Worm (Caenorhabditis elegans) whole organism, young adult: Measurements from ENCODE around the gene C37C3.2.

Source experiments
- F22D6.2 ChIP-seq: sonication (generic microtip); optimal IDR thresholded peaks from 2 replicates; lab custom pipeline; 2016; ENCODE audit warnings: mild to moderate bottlenecking, missing genetic modification characterization, missing compliant biosample characterization
- F23B12.7 ChIP-seq: sonication (generic microtip); optimal IDR thresholded peaks from 2 replicates; lab custom pipeline; 2017; ENCODE audit warnings: missing genetic modification characterization, mild to moderate bottlenecking, missing compliant biosample characterization, antibody characterized with exemption, moderate library complexity; ENCODE audit not compliant: insufficient read depth
- F49E8.2 ChIP-seq: sonication (generic microtip); optimal IDR thresholded peaks from 3 replicates; lab custom pipeline; 2017; ENCODE audit warnings: missing genetic modification characterization, mild to moderate bottlenecking, missing compliant biosample characterization, antibody characterized with exemption, moderate library complexity; ENCODE audit not compliant: insufficient read depth
- F52B5.7 ChIP-seq: sonication (generic microtip); optimal IDR thresholded peaks from 2 replicates; lab custom pipeline; 2016; ENCODE audit warnings: mild to moderate bottlenecking, missing genetic modification characterization, missing compliant biosample characterization
- F57A8.1 ChIP-seq: fragments of 200-800 bp; sonication (Bioruptor generic); optimal IDR thresholded peaks from 2 replicates; lab custom pipeline; 2018; ENCODE audit warnings: mild to moderate bottlenecking, missing genetic modification characterization, moderate library complexity, missing compliant biosample characterization
- T07F8.4 ChIP-seq: sonication (generic microtip); optimal IDR thresholded peaks from 2 replicates; lab custom pipeline; 2016; ENCODE audit warnings: mild to moderate bottlenecking, missing genetic modification characterization, moderate library complexity, missing compliant biosample characterization
- ama-1 ChIP-seq, 3 experiments: fragments of 150-350 bp in 1 of 3; sonication (generic microtip) in 2 of 3; optimal IDR thresholded peaks; 2 replicates each; lab custom pipeline; 2014 to 2018; ENCODE audit warnings: missing biosample characterization in 2 of 3, missing genetic modification characterization in 2 of 3, missing genetic modification reagents in 2 of 3
- atf-7 ChIP-seq: sonication (generic microtip); optimal IDR thresholded peaks from 2 replicates; lab custom pipeline; 2017; ENCODE audit warnings: mild to moderate bottlenecking, missing genetic modification characterization, missing compliant biosample characterization
- attf-5 ChIP-seq: fragments of 200-800 bp; sonication (Bioruptor generic); optimal IDR thresholded peaks from 2 replicates; lab custom pipeline; 2018; ENCODE audit warnings: mild to moderate bottlenecking, missing genetic modification characterization, missing compliant biosample characterization
- attf-6 ChIP-seq: fragments of 200-800 bp; sonication (Bioruptor generic); IDR thresholded peaks from 2 replicates; pipeline ENCODE4 v1.3.6; 2022; ENCODE audit warnings: missing genetic modification reagents, missing genetic modification characterization, missing compliant biosample characterization
- bed-1 ChIP-seq: fragments of 200-800 bp; sonication (Bioruptor generic); IDR thresholded peaks from 2 replicates; pipeline ENCODE4 v1.3.6; 2022; ENCODE audit warnings: missing genetic modification reagents, missing genetic modification characterization, missing compliant biosample characterization
- bed-2 ChIP-seq: fragments of 200-800 bp; sonication (Bioruptor generic); IDR thresholded peaks from 2 replicates; pipeline ENCODE4 v1.3.6; 2022; ENCODE audit warnings: missing genetic modification reagents, missing genetic modification characterization, missing compliant biosample characterization
- cebp-1 ChIP-seq, 2 experiments: fragments of 200-800 bp in 1 of 2; sonication (Bioruptor generic) in 1 of 2; sonication (generic microtip) in 1 of 2; IDR thresholded peaks in 1 of 2; optimal IDR thresholded peaks in 1 of 2; 2 replicates each; pipeline versions ENCODE4 v1.3.6 to Lab custom; 2017 to 2022; ENCODE audit warnings: missing compliant biosample characterization in 2 of 2, missing genetic modification characterization in 2 of 2, mild to moderate bottlenecking in 1 of 2, missing genetic modification reagents in 1 of 2, moderate library complexity in 1 of 2
- ceh-27 ChIP-seq: fragments of 200-800 bp; sonication (Bioruptor generic); optimal IDR thresholded peaks from 2 replicates; lab custom pipeline; 2018; ENCODE audit warnings: mild to moderate bottlenecking, missing genetic modification characterization, moderate library complexity, missing compliant biosample characterization
- chd-7 ChIP-seq: sonication (generic microtip); optimal IDR thresholded peaks from 2 replicates; lab custom pipeline; 2016; ENCODE audit warnings: mild to moderate bottlenecking, missing genetic modification characterization, moderate library complexity, missing compliant biosample characterization
- die-1 ChIP-seq: sonication (generic microtip); optimal IDR thresholded peaks from 2 replicates; lab custom pipeline; 2016; ENCODE audit warnings: missing genotype, mild to moderate bottlenecking, missing genetic modification characterization, missing compliant biosample characterization
- dox-1 ChIP-seq: fragments of 200-800 bp; sonication (Bioruptor generic); IDR thresholded peaks from 2 replicates; pipeline ENCODE4 v1.3.6; 2022; ENCODE audit warnings: missing genetic modification reagents, missing genetic modification characterization, missing compliant biosample characterization
- efl-1 ChIP-seq: fragments of 150-350 bp; optimal IDR thresholded peaks from 2 replicates; lab custom pipeline; 2014; ENCODE audit warnings: missing biosample characterization, missing genetic modification reagents, missing genetic modification characterization
- egrh-3 ChIP-seq: fragments of 200-800 bp; sonication (Bioruptor generic); IDR thresholded peaks from 2 replicates; pipeline ENCODE4 v1.3.6; 2022; ENCODE audit warnings: missing genetic modification reagents, missing genetic modification characterization, missing compliant biosample characterization
- ekl-4 ChIP-seq: fragments of 200-800 bp; sonication (Bioruptor generic); IDR thresholded peaks from 2 replicates; pipeline ENCODE4 v1.3.6; 2022; ENCODE audit warnings: missing genetic modification reagents, missing genetic modification characterization, missing compliant biosample characterization
- hmg-1.2 ChIP-seq: fragments of 200-800 bp; sonication (Bioruptor generic); IDR thresholded peaks from 2 replicates; pipeline ENCODE4 v1.3.6; 2022; ENCODE audit warnings: missing genetic modification reagents, missing genetic modification characterization, missing compliant biosample characterization
- hsf-1 ChIP-seq: fragments of 200-800 bp; sonication (Bioruptor generic); IDR thresholded peaks from 2 replicates; pipeline ENCODE4 v1.3.6; 2022; ENCODE audit warnings: missing genetic modification reagents, missing genetic modification characterization, missing compliant biosample characterization
- lag-1 ChIP-seq: fragments of 200-800 bp; sonication (Bioruptor generic); IDR thresholded peaks from 2 replicates; pipeline ENCODE4 v1.3.6; 2022; ENCODE audit warnings: missing genetic modification reagents, missing genetic modification characterization, missing compliant biosample characterization
- let-526 ChIP-seq: fragments of 200-800 bp; sonication (Bioruptor generic); IDR thresholded peaks from 2 replicates; pipeline ENCODE4 v1.3.6; 2022; ENCODE audit warnings: missing genetic modification reagents, missing genetic modification characterization, missing compliant biosample characterization
- let-607 ChIP-seq, 2 experiments: fragments of 200-800 bp in 1 of 2; sonication (Bioruptor generic) in 1 of 2; sonication (generic microtip) in 1 of 2; optimal IDR thresholded peaks; 2 replicates each; lab custom pipeline; 2016 to 2018; ENCODE audit warnings: mild to moderate bottlenecking in 2 of 2, missing compliant biosample characterization in 2 of 2, missing genetic modification characterization in 2 of 2, moderate library complexity in 2 of 2, missing genotype in 1 of 2
- lin-40 ChIP-seq: sonication (generic microtip); optimal IDR thresholded peaks from 2 replicates; lab custom pipeline; 2016; ENCODE audit warnings: missing genetic modification characterization, mild to moderate bottlenecking, missing compliant biosample characterization, missing genotype, missing genetic modification reagents
- madf-3 ChIP-seq: fragments of 200-800 bp; sonication (Bioruptor generic); IDR thresholded peaks from 2 replicates; pipeline ENCODE4 v1.3.6; 2022; ENCODE audit warnings: missing genetic modification reagents, missing genetic modification characterization, missing compliant biosample characterization
- madf-6 ChIP-seq: fragments of 200-800 bp; sonication (Bioruptor generic); IDR thresholded peaks from 2 replicates; pipeline ENCODE4 v1.3.6; 2022; ENCODE audit warnings: missing genetic modification reagents, missing genetic modification characterization, missing compliant biosample characterization
- mcd-1 ChIP-seq: fragments of 200-800 bp; sonication (Bioruptor generic); IDR thresholded peaks from 2 replicates; pipeline ENCODE4 v1.3.6; 2022; ENCODE audit warnings: missing genetic modification reagents, missing genetic modification characterization, missing compliant biosample characterization
- mel-28 ChIP-seq: sonication (generic microtip); optimal IDR thresholded peaks from 2 replicates; lab custom pipeline; 2016; ENCODE audit warnings: borderline replicate concordance, mild to moderate bottlenecking, missing genetic modification characterization, missing compliant biosample characterization
- nfyb-1 ChIP-seq: fragments of 200-800 bp; sonication (Bioruptor generic); IDR thresholded peaks from 2 replicates; pipeline ENCODE4 v1.3.6; 2022; ENCODE audit warnings: missing genetic modification reagents, missing genetic modification characterization, missing compliant biosample characterization
- nhr-80 ChIP-seq: sonication (generic microtip); optimal IDR thresholded peaks from 2 replicates; lab custom pipeline; 2016; ENCODE audit warnings: missing genetic modification characterization, missing compliant biosample characterization
- nhr-90 ChIP-seq: sonication (generic microtip); optimal IDR thresholded peaks from 2 replicates; lab custom pipeline; 2016; ENCODE audit warnings: missing genotype, mild to moderate bottlenecking, missing genetic modification characterization, missing compliant biosample characterization
- pbrm-1 ChIP-seq: fragments of 200-800 bp; sonication (Bioruptor generic); IDR thresholded peaks from 2 replicates; pipeline ENCODE4 v1.3.6; 2022; ENCODE audit warnings: missing genetic modification reagents, missing genetic modification characterization, missing compliant biosample characterization
- snpc-3.4 ChIP-seq: sonication (generic microtip); optimal IDR thresholded peaks from 2 replicates; lab custom pipeline; 2017; ENCODE audit warnings: missing genetic modification characterization, mild to moderate bottlenecking, missing compliant biosample characterization, antibody characterized with exemption, moderate library complexity, missing genotype, missing genetic modification reagents
- snpc-4 ChIP-seq, 5 experiments: fragments of 150-350 bp in 1 of 5; sonication (generic microtip) in 4 of 5; optimal IDR thresholded peaks; 2 replicates each; lab custom pipeline; 2014 to 2018; ENCODE audit warnings: missing genetic modification characterization in 5 of 5, missing biosample characterization in 3 of 5, antibody characterized with exemption in 2 of 5, mild to moderate bottlenecking in 2 of 5, missing compliant biosample characterization in 2 of 5, missing genotype in 2 of 5, moderate library complexity in 2 of 5, missing genetic modification reagents in 1 of 5
- zfh-2 ChIP-seq: fragments of 200-800 bp; sonication (Bioruptor generic); conservative IDR thresholded peaks from 2 replicates; pipeline ENCODE4 v1.3.6; 2022; ENCODE audit warnings: missing genetic modification reagents, missing genetic modification characterization, missing compliant biosample characterization

The C37C3.2 gene

DNA sequence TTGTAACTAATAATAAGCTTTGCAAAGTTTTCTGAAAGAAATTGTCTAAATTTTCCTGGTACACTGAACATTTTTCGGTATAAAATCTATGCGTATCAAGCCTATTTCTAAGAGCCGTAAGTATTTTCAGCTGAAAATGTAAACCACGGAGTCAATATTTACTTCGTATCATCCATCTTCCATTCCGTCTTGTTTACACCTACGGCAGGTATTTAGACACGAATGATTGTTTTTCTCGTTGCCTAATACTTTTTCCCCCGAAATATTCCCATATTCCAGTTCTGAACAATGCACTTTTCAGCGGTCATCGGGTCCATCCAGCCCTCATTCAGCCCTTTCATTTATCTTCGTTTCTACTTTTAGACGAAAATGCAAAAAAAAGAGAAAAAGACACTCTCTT, 8.1 kb upstream of the C37C3.2 start (continued):
- TF ChIP-seq madf-3 (GFP tag; lab: Robert Waterston, UW) (no peak), ekl-4 (no peak), cebp-1 (GFP tag; IDR thresholded peaks at IDR 0.05; lab: Robert Waterston, UW) (no peak), cebp-1 (tag; optimal IDR thresholded peaks at IDR 0.05; lab: Kevin White, UChicago) (no peak)
- TF ChIP-seq, all 124 proteins: peak for 0

DNA sequence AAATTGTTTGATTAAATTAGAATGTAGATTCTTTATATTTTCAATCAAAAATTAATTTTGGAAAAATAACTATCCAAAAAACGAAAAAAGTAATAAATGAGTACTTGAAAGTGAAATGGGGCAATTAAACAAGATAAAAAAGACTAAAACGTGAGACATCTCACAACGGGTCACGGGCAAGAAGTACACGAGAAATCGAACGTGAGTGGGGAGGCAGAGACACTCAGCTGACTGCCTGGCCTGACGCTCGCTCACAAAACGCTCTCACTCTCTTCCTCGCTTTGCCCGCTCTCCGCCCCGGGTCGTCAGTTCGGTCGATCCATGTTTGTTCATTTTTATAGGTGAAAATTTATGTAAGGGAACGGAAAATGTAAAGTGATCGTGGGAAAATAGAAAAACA, 7.5 kb upstream of the C37C3.2 start:
- TF ChIP-seq efl-1 (GFP tag; lab: Kevin White, UChicago) (no peak), zfh-2 (peak; percentile 90), lin-40 (peak; percentile 10), cebp-1 (GFP tag; IDR thresholded peaks at IDR 0.05; lab: Robert Waterston, UW) (no peak), cebp-1 (tag; optimal IDR thresholded peaks at IDR 0.05; lab: Kevin White, UChicago) (peak; percentile 65), dox-1 (GFP tag; lab: Robert Waterston, UW) (peak; percentile 50; the same call in 1 of the 2 replicates), lag-1 (GFP tag; lab: Robert Waterston, UW) (no peak), nhr-80 (tag; lab: Kevin White, UChicago) (peak; percentile 49), die-1 (no peak), attf-5 (GFP tag; lab: Kevin White, UChicago) (peak; percentile 19), snpc-4 (GFP tag; optimal IDR thresholded peaks at IDR 0.05; lab: Kevin White, UChicago) (no peak), snpc-4 (tag; optimal IDR thresholded peaks at IDR 0.05; lab: Kevin White, UChicago) (peak in 1 of 4 experiments; percentile 8), ceh-27 (GFP tag; lab: Kevin White, UChicago) (peak; percentile 33), bed-1 (GFP tag; lab: Robert Waterston, UW) (no peak), bed-2 (GFP tag; lab: Robert Waterston, UW) (no peak), nfyb-1 (GFP tag; lab: Robert Waterston, UW) (no peak), atf-7 (peak; percentile 2), mcd-1 (GFP tag; lab: Robert Waterston, UW) (peak; percentile 24; the same call in 1 of the 2 replicates), hmg-1.2 (peak; percentile 30; the same call in 1 of the 2 replicates), let-526 (GFP tag; lab: Robert Waterston, UW) (no peak), egrh-3 (GFP tag; lab: Robert Waterston, UW) (peak; percentile 57; the same call in 1 of the 2 replicates), snpc-3.4 (tag; lab: Kevin White, UChicago) (no peak), F52B5.7 (no peak), ama-1 (optimal IDR thresholded peaks at IDR 0.05; lab: Kevin White, UChicago) (no peak), ama-1 (GFP tag; optimal IDR thresholded peaks at IDR 0.05; lab: Kevin White, UChicago) (no peak), mel-28 (tag; lab: Kevin White, UChicago) (peak; percentile 10), let-607 (tag; optimal IDR thresholded peaks at IDR 0.05; lab: Kevin White, UChicago) (no peak)

DNA sequence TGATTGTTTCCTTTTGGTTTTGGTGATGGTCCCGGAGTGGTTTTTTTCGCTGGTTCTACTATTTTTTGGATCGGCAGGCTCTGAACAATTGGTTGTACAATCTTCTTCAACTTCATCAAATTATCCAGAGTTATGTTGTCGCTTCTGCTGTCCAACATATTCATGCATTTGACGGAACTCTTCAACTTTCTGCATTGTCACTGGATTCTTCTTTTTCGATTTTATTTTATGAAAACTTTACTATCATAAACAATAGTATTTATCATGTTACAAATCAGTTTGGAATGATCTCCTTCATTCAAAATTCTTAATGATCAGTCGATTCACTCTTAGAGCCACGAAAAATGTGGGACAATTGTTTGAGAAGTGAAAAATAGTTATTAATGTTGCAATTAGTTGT, 3.7 kb upstream of the C37C3.2 start:
- TF ChIP-seq madf-6 (GFP tag; lab: Robert Waterston, UW) (peak; percentile 29; the same call in 1 of the 2 replicates), nhr-80 (tag; lab: Kevin White, UChicago) (no peak), attf-6 (peak; percentile 38; the same call in 1 of the 2 replicates), F23B12.7 (no peak), nhr-90 (tag; lab: Kevin White, UChicago) (no peak), F57A8.1 (GFP tag; lab: Kevin White, UChicago) (no peak), F49E8.2 (tag; lab: Kevin White, UChicago) (peak; percentile 73), ekl-4 (0 out of 2 replicates have a peak, but pooled peaks have one; percentile 56), hsf-1 (peak; percentile 84), hmg-1.2 (no peak), chd-7 (tag; lab: Kevin White, UChicago) (no peak), T07F8.4 (tag; lab: Kevin White, UChicago) (no peak), F22D6.2 (tag; lab: Kevin White, UChicago) (no peak), bed-1 (GFP tag; lab: Robert Waterston, UW) (no peak), ama-1 (optimal IDR thresholded peaks at IDR 0.05; lab: Kevin White, UChicago) (no peak), ama-1 (GFP tag; optimal IDR thresholded peaks at IDR 0.05; lab: Kevin White, UChicago) (no peak), pbrm-1 (GFP tag; lab: Robert Waterston, UW) (no peak)
